Fruit fly (Drosophila melanogaster): ENCODE results near the gene Eip78C.

DNA sequence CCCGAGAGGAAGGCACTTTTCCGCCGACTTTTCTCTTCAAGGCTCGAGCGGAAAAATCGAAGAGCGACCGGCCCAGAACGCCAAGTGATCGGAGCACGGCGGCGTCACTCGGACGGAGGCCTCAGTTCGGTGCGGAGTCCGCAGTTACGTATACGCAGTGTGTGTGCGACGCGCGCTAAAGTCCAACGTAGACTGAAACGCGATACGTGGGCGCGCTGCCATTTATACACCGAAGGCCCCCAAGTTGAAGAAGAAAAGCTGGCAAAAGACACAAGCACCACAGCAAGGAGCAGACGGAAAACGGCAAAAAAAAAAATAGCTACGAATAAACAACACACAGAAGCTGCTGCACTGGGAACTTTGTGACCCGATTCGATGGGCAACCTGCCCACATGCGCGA, 33.2 kb upstream of the Eip78C start, which contains the start of gene CG42337:
- TF ChIP-seq sens (GFP tag), result no peak
- TF ChIP-seq Sox102F (GFP tag; optimal IDR thresholded peaks at IDR 0.05), result no peak
- TF ChIP-seq az2 (GFP tag; optimal IDR thresholded peaks at IDR 0.05), result no peak
- no peak for TF ChIP-seq HHEX (GFP tag; optimal IDR thresholded peaks at IDR 0.05)
- no peak for TF ChIP-seq cad (GFP tag; optimal IDR thresholded peaks at IDR 0.05)
- no peak for TF ChIP-seq psq (GFP tag; optimal IDR thresholded peaks at IDR 0.05)
- no peak for TF ChIP-seq Bdp1 (GFP tag; optimal IDR thresholded peaks at IDR 0.05)
- no peak for TF ChIP-seq CG11247 (GFP tag; IDR thresholded peaks at IDR 0.05)
- no peak for TF ChIP-seq CG10543 (GFP tag; optimal IDR thresholded peaks at IDR 0.05)
- TF ChIP-seq CG6765 (GFP tag; optimal IDR thresholded peaks at IDR 0.05), result no peak
- no peak for TF ChIP-seq Sin3A (optimal IDR thresholded peaks at IDR 0.05)
- no peak for TF ChIP-seq bowl (GFP tag; IDR thresholded peaks at IDR 0.05)
- no peak for TF ChIP-seq prd (optimal IDR thresholded peaks at IDR 0.05)
- no peak for TF ChIP-seq prd (GFP tag; IDR thresholded peaks at IDR 0.05)

Data from whole organism, embryonic.